Worm (Caenorhabditis elegans) whole organism, L4 larva: ENCODE results near the gene Y70C5A.3.

ENCODE experiments used
- D1046.2 ChIP-seq: fragments of 200-800 bp; sonication (Bioruptor generic); IDR thresholded peaks from 2 replicates; pipeline ENCODE4 v1.3.6; 2022; ENCODE audit warnings: missing genetic modification characterization, missing compliant biosample characterization
- F10B5.3 ChIP-seq: sonication (generic microtip); optimal IDR thresholded peaks from 2 replicates; lab custom pipeline; 2016; ENCODE audit warnings: mild to moderate bottlenecking, missing genetic modification characterization, missing compliant biosample characterization
- T20F7.1 ChIP-seq: fragments of 200-800 bp; sonication (Bioruptor generic); optimal IDR thresholded peaks from 2 replicates; lab custom pipeline; 2018; ENCODE audit warnings: mild to moderate bottlenecking, missing genetic modification characterization, missing compliant biosample characterization
- T26A8.4 ChIP-seq: fragments of 200-800 bp; sonication (Bioruptor generic); IDR thresholded peaks from 2 replicates; pipeline ENCODE4 v1.3.6; 2022; ENCODE audit warnings: missing genetic modification characterization, missing compliant biosample characterization
- Y105C5A.15 ChIP-seq: fragments of 200-800 bp; sonication (Bioruptor generic); IDR thresholded peaks from 2 replicates; pipeline ENCODE4 v1.3.6; 2022; ENCODE audit warnings: missing genetic modification characterization, missing compliant biosample characterization
- Y75B8A.6 ChIP-seq: fragments of 200-800 bp; sonication (Bioruptor generic); IDR thresholded peaks from 2 replicates; pipeline ENCODE4 v1.3.6; 2022; ENCODE audit warnings: missing genetic modification reagents, missing genetic modification characterization, missing compliant biosample characterization
- ZK337.2 ChIP-seq: fragments of 200-800 bp; sonication (Bioruptor generic); IDR thresholded peaks from 2 replicates; pipeline ENCODE4 v1.3.6; 2022; ENCODE audit warnings: missing genetic modification reagents, missing genetic modification characterization, missing compliant biosample characterization
- aly-2 ChIP-seq: sonication (generic microtip); optimal IDR thresholded peaks from 2 replicates; lab custom pipeline; 2018; ENCODE audit warnings: missing biosample characterization, missing genetic modification characterization
- arid-1 ChIP-seq: fragments of 200-800 bp; sonication (Bioruptor generic); conservative IDR thresholded peaks from 2 replicates; pipeline ENCODE4 v1.3.6; 2022; ENCODE audit warnings: missing genetic modification reagents, missing genetic modification characterization, missing compliant biosample characterization
- attf-4 ChIP-seq: sonication (generic microtip); optimal IDR thresholded peaks from 3 replicates; lab custom pipeline; 2017; ENCODE audit warnings: missing biosample characterization, missing genetic modification characterization
- ceh-32 ChIP-seq: sonication (generic microtip); optimal IDR thresholded peaks from 2 replicates; lab custom pipeline; 2016; ENCODE audit warnings: mild to moderate bottlenecking, missing genetic modification characterization, missing compliant biosample characterization; ENCODE audit not compliant: poor library complexity
- ces-1 ChIP-seq: fragments of 150-350 bp; sonication (generic microtip); optimal IDR thresholded peaks from 4 replicates; lab custom pipeline; 2014; ENCODE audit warnings: missing biosample characterization, missing genetic modification reagents, missing genetic modification characterization
- daf-8 ChIP-seq: fragments of 200-800 bp; sonication (Bioruptor generic); IDR thresholded peaks from 2 replicates; pipeline ENCODE4 v1.3.6; 2022; ENCODE audit warnings: missing genetic modification characterization, missing compliant biosample characterization
- dmd-6 ChIP-seq: fragments of 200-800 bp; sonication (Bioruptor generic); IDR thresholded peaks from 2 replicates; pipeline ENCODE4 v1.3.6; 2022; ENCODE audit warnings: missing genetic modification reagents, missing genetic modification characterization, missing compliant biosample characterization
- dpl-1 ChIP-seq: fragments of 150-350 bp; optimal IDR thresholded peaks from 2 replicates; lab custom pipeline; 2014; ENCODE audit warnings: missing biosample characterization, missing genetic modification reagents, missing genetic modification characterization
- duxl-1 ChIP-seq: sonication (generic microtip); optimal IDR thresholded peaks from 2 replicates; lab custom pipeline; 2016; ENCODE audit warnings: mild to moderate bottlenecking, missing genetic modification characterization, moderate library complexity, missing compliant biosample characterization; ENCODE audit not compliant: poor library complexity
- dve-1 ChIP-seq: sonication (generic microtip); optimal IDR thresholded peaks from 2 replicates; lab custom pipeline; 2017; ENCODE audit warnings: antibody characterized with exemption, mild to moderate bottlenecking, missing genetic modification characterization, missing compliant biosample characterization; ENCODE audit not compliant: insufficient read depth
- egl-27 ChIP-seq: sonication (generic microtip); optimal IDR thresholded peaks from 3 replicates; lab custom pipeline; 2017; ENCODE audit warnings: missing biosample characterization, missing genetic modification reagents, missing genetic modification characterization
- fkh-10 ChIP-seq: fragments of 150-350 bp; optimal IDR thresholded peaks from 2 replicates; lab custom pipeline; 2014; ENCODE audit warnings: missing biosample characterization, missing genetic modification reagents, missing genetic modification characterization
- lim-7 ChIP-seq: fragments of 200-800 bp; sonication (Bioruptor generic); IDR thresholded peaks from 2 replicates; pipeline ENCODE4 v1.3.6; 2022; ENCODE audit warnings: missing genetic modification characterization, missing compliant biosample characterization
- lin-13 ChIP-seq: fragments of 150-350 bp; optimal IDR thresholded peaks from 2 replicates; lab custom pipeline; 2014; ENCODE audit warnings: missing biosample characterization, missing genetic modification reagents, missing genetic modification characterization
- lin-29 ChIP-seq: fragments of 200-800 bp; sonication (Bioruptor generic); IDR thresholded peaks from 2 replicates; pipeline ENCODE4 v1.3.6; 2022; ENCODE audit warnings: missing genetic modification reagents, missing genetic modification characterization, missing compliant biosample characterization
- madf-5 ChIP-seq, 2 experiments: fragments of 200-800 bp; sonication (Bioruptor generic); IDR thresholded peaks; 2 replicates each; pipeline ENCODE4 v1.3.6; 2022; ENCODE audit warnings: missing compliant biosample characterization in 2 of 2, missing genetic modification characterization in 2 of 2
- mdl-1 ChIP-seq, 2 experiments: fragments of 150-350 bp in 1 of 2; sonication (generic microtip) in 1 of 2; optimal IDR thresholded peaks; 2 replicates each; lab custom pipeline; 2014 to 2017; ENCODE audit warnings: missing biosample characterization in 2 of 2, missing genetic modification characterization in 2 of 2
- mdt-29 ChIP-seq: fragments of 200-800 bp; sonication (Bioruptor generic); IDR thresholded peaks from 2 replicates; pipeline ENCODE4 v1.3.6; 2022; ENCODE audit warnings: missing genetic modification reagents, missing genetic modification characterization, missing compliant biosample characterization
- mep-1 ChIP-seq: fragments of 150-350 bp; sonication (generic microtip); optimal IDR thresholded peaks from 3 replicates; lab custom pipeline; 2014; ENCODE audit warnings: missing biosample characterization, missing genetic modification characterization
- mxl-3 ChIP-seq: fragments of 200-800 bp; sonication (Bioruptor generic); optimal IDR thresholded peaks from 2 replicates; lab custom pipeline; 2018; ENCODE audit warnings: mild to moderate bottlenecking, missing genetic modification characterization, missing compliant biosample characterization
- nhr-111 ChIP-seq: fragments of 200-800 bp; sonication (Bioruptor generic); optimal IDR thresholded peaks from 2 replicates; lab custom pipeline; 2018; ENCODE audit warnings: mild to moderate bottlenecking, missing genetic modification characterization, missing compliant biosample characterization
- nhr-25 ChIP-seq: sonication (generic microtip); optimal IDR thresholded peaks from 2 replicates; lab custom pipeline; 2017; ENCODE audit warnings: missing genetic modification characterization, mild to moderate bottlenecking, missing compliant biosample characterization, antibody characterized with exemption, moderate library complexity, borderline replicate concordance; ENCODE audit not compliant: insufficient read depth
- nhr-42 ChIP-seq: fragments of 200-800 bp; sonication (Bioruptor generic); IDR thresholded peaks from 2 replicates; pipeline ENCODE4 v1.3.6; 2022; ENCODE audit warnings: missing genetic modification characterization, missing compliant biosample characterization
- nhr-6 ChIP-seq: fragments of 150-350 bp; optimal IDR thresholded peaks from 2 replicates; lab custom pipeline; 2014; ENCODE audit warnings: missing biosample characterization, missing genetic modification characterization
- nhr-77 ChIP-seq: fragments of 150-350 bp; optimal IDR thresholded peaks from 2 replicates; lab custom pipeline; 2014; ENCODE audit warnings: missing biosample characterization, missing genetic modification characterization
- pha-4 ChIP-seq, 2 experiments: fragments of 150-350 bp in 1 of 2; fragments of 200-800 bp in 1 of 2; sonication (Bioruptor generic) in 1 of 2; IDR thresholded peaks in 1 of 2; optimal IDR thresholded peaks in 1 of 2; 2 replicates each; pipeline versions ENCODE4 v1.3.6 to Lab custom; 2014 to 2022; ENCODE audit warnings: missing genetic modification characterization in 2 of 2, missing genetic modification reagents in 2 of 2, missing biosample characterization in 1 of 2, missing compliant biosample characterization in 1 of 2
- php-3 ChIP-seq: fragments of 200-800 bp; sonication (Bioruptor generic); IDR thresholded peaks from 2 replicates; pipeline ENCODE4 v1.3.6; 2022; ENCODE audit warnings: missing genetic modification reagents, missing genetic modification characterization, missing compliant biosample characterization
- pqm-1 ChIP-seq: sonication (generic microtip); optimal IDR thresholded peaks from 2 replicates; lab custom pipeline; 2017; ENCODE audit warnings: missing biosample characterization, missing genetic modification characterization
- saeg-2 ChIP-seq: fragments of 200-800 bp; sonication (Bioruptor generic); IDR thresholded peaks from 2 replicates; pipeline ENCODE4 v1.3.6; 2022; ENCODE audit warnings: missing genetic modification reagents, missing genetic modification characterization, missing compliant biosample characterization
- skn-1 ChIP-seq: fragments of 150-350 bp; optimal IDR thresholded peaks from 2 replicates; lab custom pipeline; 2014; ENCODE audit warnings: missing biosample characterization, missing genetic modification characterization
- spr-3 ChIP-seq: fragments of 200-800 bp; sonication (Bioruptor generic); optimal IDR thresholded peaks from 2 replicates; lab custom pipeline; 2018; ENCODE audit warnings: mild to moderate bottlenecking, missing genetic modification characterization, missing compliant biosample characterization
- unc-39 ChIP-seq: sonication (generic microtip); optimal IDR thresholded peaks from 2 replicates; lab custom pipeline; 2017; ENCODE audit warnings: missing biosample characterization, missing genetic modification characterization
- vab-7 ChIP-seq: fragments of 200-800 bp; sonication (Bioruptor generic); IDR thresholded peaks from 2 replicates; pipeline ENCODE4 v1.3.6; 2022; ENCODE audit warnings: missing genetic modification reagents, missing genetic modification characterization, missing compliant biosample characterization
- zfp-2 ChIP-seq: sonication (generic microtip); optimal IDR thresholded peaks from 2 replicates; lab custom pipeline; 2016; ENCODE audit warnings: mild to moderate bottlenecking, missing genetic modification characterization, missing compliant biosample characterization
- zfp-3 ChIP-seq: fragments of 200-800 bp; sonication (Bioruptor generic); conservative IDR thresholded peaks from 2 replicates; pipeline ENCODE4 v1.3.6; 2022; ENCODE audit warnings: missing genetic modification reagents, missing genetic modification characterization, missing compliant biosample characterization

Gene Y70C5A.3

ce11 chrV:16621894-16622293, 1.2 kb upstream of the Y70C5A.3 start:
- TF ChIP-seq mdt-29 (GFP tag; lab: Robert Waterston, UW) (0 out of 2 replicates have a peak, but pooled peaks have one; percentile 26), ceh-32 (tag; lab: Kevin White, UChicago) (no peak), spr-3 (peak; percentile 33), nhr-6 (tag; lab: Kevin White, UChicago) (no peak), attf-4 (tag; lab: Kevin White, UChicago) (no peak), dve-1 (tag; lab: Kevin White, UChicago) (no peak), ZK337.2 (GFP tag; lab: Robert Waterston, UW) (no peak), zfp-3 (GFP tag; lab: Robert Waterston, UW) (no peak), nhr-25 (tag; lab: Kevin White, UChicago) (no peak), pha-4 (GFP tag; IDR thresholded peaks at IDR 0.05; lab: Robert Waterston, UW) (no peak), pha-4 (tag; optimal IDR thresholded peaks at IDR 0.05; lab: Kevin White, UChicago) (no peak), lim-7 (GFP tag; lab: Robert Waterston, UW) (peak; percentile 77), mep-1 (tag; lab: Kevin White, UChicago) (no peak), lin-29 (GFP tag; lab: Robert Waterston, UW) (no peak), pqm-1 (no peak), madf-5 (GFP tag; IDR thresholded peaks at IDR 0.05; lab: Robert Waterston, UW) (no peak), skn-1 (no peak), fkh-10 (GFP tag; lab: Kevin White, UChicago) (no peak), nhr-77 (tag; lab: Kevin White, UChicago) (no peak), nhr-111 (GFP tag; lab: Kevin White, UChicago) (peak; percentile 1), mdl-1 (tag; optimal IDR thresholded peaks at IDR 0.05; lab: Kevin White, UChicago) (no peak), Y75B8A.6 (no peak), arid-1 (GFP tag; lab: Robert Waterston, UW) (peak; percentile 49; the same call in 1 of the 2 replicates), dpl-1 (GFP tag; lab: Kevin White, UChicago) (no peak), zfp-2 (tag; lab: Kevin White, UChicago) (no peak), unc-39 (tag; lab: Kevin White, UChicago) (no peak), saeg-2 (no peak), mxl-3 (GFP tag; lab: Kevin White, UChicago) (no peak), daf-8 (no peak), egl-27 (tag; lab: Kevin White, UChicago) (no peak), nhr-42 (GFP tag; lab: Robert Waterston, UW) (no peak), ces-1 (GFP tag; lab: Kevin White, UChicago) (no peak), T26A8.4 (peak; percentile 27; the same call in 1 of the 2 replicates), Y105C5A.15 (no peak), vab-7 (GFP tag; lab: Robert Waterston, UW) (peak; percentile 54; the same call in 1 of the 2 replicates), php-3 (GFP tag; lab: Robert Waterston, UW) (no peak), aly-2 (tag; lab: Kevin White, UChicago) (no peak), D1046.2 (0 out of 2 replicates have a peak, but pooled peaks have one; percentile 53), T20F7.1 (GFP tag; lab: Kevin White, UChicago) (no peak), F10B5.3 (tag; lab: Kevin White, UChicago) (no peak), dmd-6 (GFP tag; lab: Robert Waterston, UW) (peak; percentile 38), lin-13 (GFP tag; lab: Kevin White, UChicago) (no peak), duxl-1 (tag; lab: Kevin White, UChicago) (no peak)
- TF ChIP-seq, all 104 proteins: peak for 9
